Worm (Caenorhabditis elegans) whole organism, L1 larva: ENCODE data around the gene atgp-1.

Experiments
- ceh-90 ChIP-seq: sonication (generic microtip); optimal IDR thresholded peaks from 2 replicates; lab custom pipeline; 2016; ENCODE audit warnings: missing genetic modification characterization, missing compliant biosample characterization
- elt-2 ChIP-seq: sonication (generic microtip); optimal IDR thresholded peaks from 2 replicates; lab custom pipeline; 2016; ENCODE audit warnings: missing genetic modification characterization, mild to moderate bottlenecking, inconsistent platforms, missing compliant biosample characterization, missing genetic modification reagents
- lsy-2 ChIP-seq, 2 experiments: fragments of 150-350 bp; optimal IDR thresholded peaks; 2 replicates each; lab custom pipeline; 2014; ENCODE audit warnings: missing biosample characterization in 2 of 2, missing genetic modification characterization in 2 of 2
- mep-1 ChIP-seq: fragments of 150-350 bp; optimal IDR thresholded peaks from 2 replicates; lab custom pipeline; 2014; ENCODE audit warnings: missing biosample characterization, missing genetic modification characterization
- nhr-12 ChIP-seq: sonication (generic microtip); optimal IDR thresholded peaks from 2 replicates; lab custom pipeline; 2017; ENCODE audit warnings: missing biosample characterization, missing genetic modification characterization
- snpc-4 ChIP-seq: fragments of 150-350 bp; optimal IDR thresholded peaks from 2 replicates; lab custom pipeline; 2014; ENCODE audit warnings: missing biosample characterization, missing genetic modification characterization
- sox-4 ChIP-seq: sonication (generic microtip); optimal IDR thresholded peaks from 2 replicates; lab custom pipeline; 2016; ENCODE audit warnings: missing genetic modification characterization, missing compliant biosample characterization
- unc-62 ChIP-seq: fragments of 150-350 bp; optimal IDR thresholded peaks from 2 replicates; lab custom pipeline; 2014; ENCODE audit warnings: missing biosample characterization, missing genetic modification reagents, missing genetic modification characterization
- ztf-4 ChIP-seq: fragments of 150-350 bp; optimal IDR thresholded peaks from 2 replicates; lab custom pipeline; 2014; ENCODE audit warnings: missing biosample characterization, missing genetic modification characterization

DNA sequence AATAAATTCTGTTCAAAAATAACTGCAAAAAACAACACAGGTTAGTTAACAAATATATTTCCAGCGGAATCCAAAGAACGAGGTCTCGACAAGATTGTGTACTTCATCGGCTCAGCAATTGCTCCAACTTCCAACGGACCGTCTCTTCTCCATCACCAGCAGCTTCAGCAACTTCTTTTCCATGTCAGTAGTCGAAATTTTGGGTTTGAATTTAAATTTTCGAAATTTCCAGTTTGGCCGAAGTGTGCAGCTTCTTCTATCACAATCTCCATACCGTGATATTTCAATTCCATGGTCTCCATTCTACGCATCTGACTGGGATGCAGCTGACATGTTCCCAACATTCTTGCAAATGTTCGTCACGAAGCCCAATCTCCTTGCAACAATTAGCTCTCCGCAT lies 15.7 kb upstream of the atgp-1 start:
- TF ChIP-seq ceh-90 (tag; lab: Kevin White, UChicago) (no peak), lsy-2 (tag; optimal IDR thresholded peaks at IDR 0.05; lab: Kevin White, UChicago) (no peak), mep-1 (tag; lab: Kevin White, UChicago) (no peak), nhr-12 (tag; lab: Kevin White, UChicago) (no peak), snpc-4 (tag; lab: Kevin White, UChicago) (no peak), sox-4 (tag; lab: Kevin White, UChicago) (no peak), ztf-4 (tag; lab: Kevin White, UChicago) (no peak), elt-2 (tag; lab: Kevin White, UChicago) (no peak), unc-62 (GFP tag; lab: Kevin White, UChicago) (no peak)
